Fruit fly (Drosophila melanogaster): Measurements from ENCODE around the gene Lam.
A peak's percentile ranks its signal among the peaks of the same experiment; 100 is the strongest.

The Lam gene

dm6 chr2L:5501335-5501734 lies 40.9 kb upstream of the Lam start (continued):
- TF ChIP-seq rgr (GFP tag; optimal IDR thresholded peaks at IDR 0.05) (peak; percentile 76), N (GFP tag; optimal IDR thresholded peaks at IDR 0.05) (no peak), CG9705 (GFP tag; optimal IDR thresholded peaks at IDR 0.05) (peak; percentile 45)

- TF ChIP-seq CrebA (GFP tag; optimal IDR thresholded peaks at IDR 0.05; ENCODE audit: borderline replicate concordance) (no peak), rgr (GFP tag; optimal IDR thresholded peaks at IDR 0.05) (no peak), sage (GFP tag; optimal IDR thresholded peaks at IDR 0.05) (no peak), Abd-B (GFP tag; optimal IDR thresholded peaks at IDR 0.05) (no peak), GATAd (GFP tag; optimal IDR thresholded peaks at IDR 0.05) (no peak), Vsx2 (GFP tag; optimal IDR thresholded peaks at IDR 0.05; ENCODE audit: partially characterized antibody) (no peak), dmrt93B (GFP tag; optimal IDR thresholded peaks at IDR 0.05) (no peak), br (GFP tag; optimal IDR thresholded peaks at IDR 0.05) (no peak), usp (GFP tag; optimal IDR thresholded peaks at IDR 0.05) (no peak)
Observed at dm6 chr2L:5502868-5503267, 39.4 kb upstream of the Lam start.

dm6 chr2L:5505130-5505529 lies 37.1 kb upstream of the Lam start:
- TF ChIP-seq HLH106 (tag; optimal IDR thresholded peaks at IDR 0.05) (peak; percentile 12), Vsx2 (GFP tag; optimal IDR thresholded peaks at IDR 0.05; ENCODE audit: partially characterized antibody) (no peak), psq (GFP tag; optimal IDR thresholded peaks at IDR 0.05) (peak; percentile 30), sv (GFP tag; optimal IDR thresholded peaks at IDR 0.05) (no peak), dsf (GFP tag; optimal IDR thresholded peaks at IDR 0.05; ENCODE audit: borderline replicate concordance) (no peak), CrebA (GFP tag; optimal IDR thresholded peaks at IDR 0.05; ENCODE audit: borderline replicate concordance) (no peak), pan (optimal IDR thresholded peaks at IDR 0.05) (no peak), rgr (GFP tag; optimal IDR thresholded peaks at IDR 0.05) (no peak), Hnf4 (GFP tag; optimal IDR thresholded peaks at IDR 0.05) (peak; percentile 61), dmrt93B (GFP tag; optimal IDR thresholded peaks at IDR 0.05) (no peak), Mio (GFP tag; optimal IDR thresholded peaks at IDR 0.05) (no peak), GATAd (GFP tag; optimal IDR thresholded peaks at IDR 0.05) (no peak), Hr83 (GFP tag; optimal IDR thresholded peaks at IDR 0.05; ENCODE audit: poor library complexity, severe bottlenecking) (no peak), fru (GFP tag; optimal IDR thresholded peaks at IDR 0.05) (peak; percentile 55), Dfd (GFP tag; optimal IDR thresholded peaks at IDR 0.05) (no peak), h (GFP tag; optimal IDR thresholded peaks at IDR 0.05) (peak; percentile 19), brk (GFP tag; optimal IDR thresholded peaks at IDR 0.05) (no peak), Hr78 (GFP tag; optimal IDR thresholded peaks at IDR 0.05) (no peak), sage (GFP tag; optimal IDR thresholded peaks at IDR 0.05) (no peak), woc (GFP tag; optimal IDR thresholded peaks at IDR 0.05) (no peak), lola (GFP tag; optimal IDR thresholded peaks at IDR 0.05) (no peak), Jra (GFP tag; optimal IDR thresholded peaks at IDR 0.05) (no peak), usp (GFP tag; optimal IDR thresholded peaks at IDR 0.05) (no peak), CG9705 (GFP tag; optimal IDR thresholded peaks at IDR 0.05) (no peak), Abd-B (GFP tag; optimal IDR thresholded peaks at IDR 0.05) (no peak), dl (GFP tag; optimal IDR thresholded peaks at IDR 0.05; ENCODE audit: insufficient read depth in 1 of 2, partially characterized antibody in 2 of 2) (no peak), br (GFP tag; optimal IDR thresholded peaks at IDR 0.05) (peak; percentile 40), foxo (GFP tag; optimal IDR thresholded peaks at IDR 0.05) (peak in 1 of 2 experiments; percentile 34), Sp1 (GFP tag; optimal IDR thresholded peaks at IDR 0.05) (peak; percentile 32), OdsH (GFP tag; optimal IDR thresholded peaks at IDR 0.05) (peak; percentile 40), tai (GFP tag; optimal IDR thresholded peaks at IDR 0.05) (no peak), ey (GFP tag; optimal IDR thresholded peaks at IDR 0.05) (peak; percentile 28), CG32264 (GFP tag; optimal IDR thresholded peaks at IDR 0.05) (no peak), Dif (GFP tag; optimal IDR thresholded peaks at IDR 0.05; ENCODE audit: partially characterized antibody) (no peak)

dm6 chr2L:5507082-5507481 lies 35.2 kb upstream of the Lam start:
- TF ChIP-seq dl (GFP tag; optimal IDR thresholded peaks at IDR 0.05; ENCODE audit: insufficient read depth in 1 of 2, partially characterized antibody in 2 of 2) (no peak), brk (GFP tag; optimal IDR thresholded peaks at IDR 0.05) (no peak), sv (GFP tag; optimal IDR thresholded peaks at IDR 0.05) (no peak), tai (GFP tag; optimal IDR thresholded peaks at IDR 0.05) (no peak), Hr83 (GFP tag; optimal IDR thresholded peaks at IDR 0.05; ENCODE audit: poor library complexity, severe bottlenecking) (no peak), jim (GFP tag; optimal IDR thresholded peaks at IDR 0.05) (no peak), N (GFP tag; optimal IDR thresholded peaks at IDR 0.05) (no peak), pan (optimal IDR thresholded peaks at IDR 0.05) (no peak), dsf (GFP tag; optimal IDR thresholded peaks at IDR 0.05; ENCODE audit: borderline replicate concordance) (no peak), ey (GFP tag; optimal IDR thresholded peaks at IDR 0.05) (no peak), br (GFP tag; optimal IDR thresholded peaks at IDR 0.05) (no peak), sage (GFP tag; optimal IDR thresholded peaks at IDR 0.05) (no peak), Hr78 (GFP tag; optimal IDR thresholded peaks at IDR 0.05) (no peak)

Data from whole organism, wandering third instar larva.